Fruit fly (Drosophila melanogaster) whole organism, embryonic: ENCODE data around the gene HDAC4.

Source experiments
- Atf6 ChIP-seq: fragments of 200-800 bp; sonication (Bioruptor generic); IDR thresholded peaks from 2 replicates; pipeline ENCODE4 v1.3.6; 2022; ENCODE audit warnings: missing biosample characterization, missing genetic modification characterization
- BEAF-32 ChIP-seq: fragments of 200-800 bp; sonication (Bioruptor generic); optimal IDR thresholded peaks from 3 replicates; lab custom pipeline; 2017; ENCODE audit warnings: missing biosample characterization, missing genetic modification characterization, mild to moderate bottlenecking, moderate library complexity, missing genetic modification reagents
- CG10209 ChIP-seq: fragments of 200-800 bp; sonication (Bioruptor generic); optimal IDR thresholded peaks from 3 replicates; lab custom pipeline; 2017; ENCODE audit warnings: missing biosample characterization, mild to moderate bottlenecking, missing genetic modification characterization, missing genetic modification reagents
- CG10462 ChIP-seq: fragments of 200-800 bp; sonication (Bioruptor generic); optimal IDR thresholded peaks from 2 replicates; lab custom pipeline; 2016; ENCODE audit warnings: missing biosample characterization, missing genetic modification characterization
- CG11504 ChIP-seq: fragments of 200-800 bp; sonication (Bioruptor generic); optimal IDR thresholded peaks from 3 replicates; lab custom pipeline; 2019; ENCODE audit warnings: missing biosample characterization, mild to moderate bottlenecking, missing genetic modification characterization, moderate library complexity
- CG12104 ChIP-seq: fragments of 200-800 bp; sonication (Bioruptor generic); optimal IDR thresholded peaks from 3 replicates; lab custom pipeline; 2016; ENCODE audit warnings: missing biosample characterization, missing genetic modification characterization
- CG12659 ChIP-seq: fragments of 200-800 bp; sonication (Bioruptor generic); optimal IDR thresholded peaks from 3 replicates; lab custom pipeline; 2017; ENCODE audit warnings: mild to moderate bottlenecking, missing biosample characterization, missing genetic modification reagents, missing genetic modification characterization
- CG1792 ChIP-seq: fragments of 200-800 bp; sonication (Bioruptor generic); optimal IDR thresholded peaks from 2 replicates; lab custom pipeline; 2016; ENCODE audit warnings: missing biosample characterization, missing genetic modification characterization
- CG2678 ChIP-seq: fragments of 200-800 bp; sonication (Bioruptor generic); optimal IDR thresholded peaks from 3 replicates; lab custom pipeline; 2019; ENCODE audit warnings: missing biosample characterization, mild to moderate bottlenecking, missing genetic modification characterization, moderate library complexity
- CG3163 ChIP-seq: fragments of 200-800 bp; sonication (Bioruptor generic); optimal IDR thresholded peaks from 3 replicates; lab custom pipeline; 2016; ENCODE audit warnings: missing biosample characterization, missing genetic modification characterization
- CG3281 ChIP-seq: fragments of 200-800 bp; sonication (Bioruptor generic); optimal IDR thresholded peaks from 3 replicates; lab custom pipeline; 2017; ENCODE audit warnings: missing biosample characterization, mild to moderate bottlenecking, missing genetic modification characterization
- CG34376 ChIP-seq: fragments of 200-800 bp; sonication (Bioruptor generic); optimal IDR thresholded peaks from 2 replicates; lab custom pipeline; 2018; ENCODE audit warnings: missing biosample characterization, mild to moderate bottlenecking, missing genetic modification characterization
- CG4360 ChIP-seq: fragments of 200-800 bp; sonication (Bioruptor generic); IDR thresholded peaks from 2 replicates; pipeline ENCODE4 v1.3.6; 2022; ENCODE audit warnings: missing biosample characterization, missing genetic modification characterization
- CG4820 ChIP-seq: fragments of 200-800 bp; sonication (Bioruptor generic); optimal IDR thresholded peaks from 3 replicates; lab custom pipeline; 2016; ENCODE audit warnings: missing biosample characterization, missing genetic modification characterization
- CG8924 ChIP-seq: fragments of 200-800 bp; optimal IDR thresholded peaks from 3 replicates; lab custom pipeline; 2019; ENCODE audit warnings: missing biosample characterization, mild to moderate bottlenecking, missing genetic modification characterization, moderate library complexity
- Dek ChIP-seq: fragments of 200-800 bp; sonication (Bioruptor generic); optimal IDR thresholded peaks from 3 replicates; lab custom pipeline; 2019; ENCODE audit warnings: missing biosample characterization, mild to moderate bottlenecking, missing genetic modification characterization, moderate library complexity
- GATAe ChIP-seq: fragments of 200-800 bp; sonication (Bioruptor generic); conservative IDR thresholded peaks from 2 replicates; pipeline ENCODE4 v1.3.6; 2022; ENCODE audit warnings: missing biosample characterization, missing genetic modification characterization
- Gug ChIP-seq: fragments of 200-800 bp; sonication (Bioruptor generic); IDR thresholded peaks from 4 replicates; pipeline ENCODE4 v1.3.6; 2022; ENCODE audit warnings: missing biosample characterization, missing genetic modification characterization
- Lim3 ChIP-seq: fragments of 200-800 bp; sonication (Bioruptor generic); IDR thresholded peaks from 2 replicates; pipeline ENCODE4 v1.3.6; 2022; ENCODE audit warnings: missing biosample characterization, missing genetic modification characterization
- MBD-R2 ChIP-seq: fragments of 200-800 bp; sonication (Bioruptor generic); IDR thresholded peaks from 2 replicates; pipeline ENCODE4 v1.3.6; 2022; ENCODE audit warnings: missing biosample characterization, missing genetic modification characterization
- NfI ChIP-seq: fragments of 200-800 bp; sonication (Bioruptor generic); optimal IDR thresholded peaks from 3 replicates; lab custom pipeline; 2018; ENCODE audit warnings: missing biosample characterization, mild to moderate bottlenecking, missing genetic modification characterization, moderate library complexity
- Opbp ChIP-seq: fragments of 200-800 bp; sonication (Bioruptor generic); IDR thresholded peaks from 3 replicates; pipeline ENCODE4 v1.3.6; 2022; ENCODE audit warnings: missing biosample characterization, missing genetic modification characterization; ENCODE audit not compliant: partially characterized antibody
- Pdp1 ChIP-seq, 2 experiments: fragments of 200-800 bp; sonication (Bioruptor generic); optimal IDR thresholded peaks; 3 replicates each; lab custom pipeline; 2016; ENCODE audit warnings: missing biosample characterization in 2 of 2, missing genetic modification characterization in 2 of 2, mild to moderate bottlenecking in 1 of 2, moderate library complexity in 1 of 2
- Scr ChIP-seq: fragments of 200-800 bp; sonication (Bioruptor generic); IDR thresholded peaks from 2 replicates; pipeline ENCODE4 v1.3.6; 2022; ENCODE audit warnings: missing biosample characterization, missing genetic modification characterization; ENCODE audit not compliant: partially characterized antibody
- Taf1 ChIP-seq: fragments of 200-800 bp; sonication (Bioruptor generic); IDR thresholded peaks from 2 replicates; pipeline ENCODE4 v1.3.6; 2022; ENCODE audit warnings: missing biosample characterization, missing genetic modification characterization
- br ChIP-seq: fragments of >200 bp; optimal IDR thresholded peaks from 2 replicates; lab custom pipeline; 2017
- corto ChIP-seq: fragments of 200-800 bp; sonication (Bioruptor generic); optimal IDR thresholded peaks from 2 replicates; lab custom pipeline; 2016; ENCODE audit warnings: missing biosample characterization, mild to moderate bottlenecking, missing genetic modification characterization, moderate library complexity
- emc ChIP-seq: fragments of 200-800 bp; sonication (Bioruptor generic); optimal IDR thresholded peaks from 2 replicates; lab custom pipeline; 2016; ENCODE audit warnings: missing biosample characterization, missing genetic modification characterization
- ewg ChIP-seq: fragments of 200-800 bp; sonication (Bioruptor generic); optimal IDR thresholded peaks from 3 replicates; lab custom pipeline; 2017; ENCODE audit warnings: mild to moderate bottlenecking, missing biosample characterization, missing genetic modification reagents, missing genetic modification characterization
- fu2 ChIP-seq: fragments of 200-800 bp; sonication (Bioruptor generic); optimal IDR thresholded peaks from 2 replicates; lab custom pipeline; 2016; ENCODE audit warnings: missing biosample characterization, missing genetic modification characterization
- grn ChIP-seq: fragments of 200-800 bp; sonication (Bioruptor generic); optimal IDR thresholded peaks from 3 replicates; lab custom pipeline; 2017; ENCODE audit warnings: missing biosample characterization, missing genetic modification characterization
- kay ChIP-seq: fragments of 200-800 bp; sonication (Bioruptor generic); optimal IDR thresholded peaks from 2 replicates; lab custom pipeline; 2016; ENCODE audit warnings: missing biosample characterization, missing genetic modification characterization
- lab ChIP-seq: fragments of 200-800 bp; sonication (Bioruptor generic); optimal IDR thresholded peaks from 3 replicates; lab custom pipeline; 2017; ENCODE audit warnings: missing biosample characterization, missing genetic modification characterization, mild to moderate bottlenecking, moderate library complexity, missing genetic modification reagents
- lilli ChIP-seq: fragments of 200-800 bp; sonication (Bioruptor generic); optimal IDR thresholded peaks from 3 replicates; lab custom pipeline; 2016; ENCODE audit warnings: missing biosample characterization, missing genetic modification characterization
- lola ChIP-seq, 3 experiments: fragments of >200 bp in 2 of 3; fragments of 200-800 bp in 1 of 3; sonication (Bioruptor generic) in 1 of 3; optimal IDR thresholded peaks; 2 replicates each; lab custom pipeline; 2017 to 2019; ENCODE audit warnings: missing biosample characterization in 3 of 3, missing genetic modification characterization in 3 of 3, mild to moderate bottlenecking in 1 of 3, moderate library complexity in 1 of 3
- mirr ChIP-seq: fragments of 200-800 bp; sonication (Bioruptor generic); optimal IDR thresholded peaks from 3 replicates; lab custom pipeline; 2018; ENCODE audit warnings: missing biosample characterization, mild to moderate bottlenecking, missing genetic modification characterization
- otp ChIP-seq: fragments of 200-800 bp; sonication (Bioruptor generic); IDR thresholded peaks from 3 replicates; pipeline ENCODE4, ENCODE4 v1.3.6; 2022; ENCODE audit warnings: missing biosample characterization, missing genetic modification characterization
- row ChIP-seq: fragments of 200-800 bp; sonication (Bioruptor generic); IDR thresholded peaks from 3 replicates; pipeline ENCODE4 v1.3.6; 2022; ENCODE audit warnings: missing biosample characterization, missing genetic modification characterization
- sd ChIP-seq: fragments of 200-800 bp; sonication (Bioruptor generic); optimal IDR thresholded peaks from 3 replicates; lab custom pipeline; 2018; ENCODE audit warnings: missing biosample characterization, mild to moderate bottlenecking, missing genetic modification characterization, moderate library complexity
- sens ChIP-seq: fragments of 200-800 bp; sonication (Bioruptor generic); peaks from one replicate; lab custom pipeline; 2016; ENCODE audit warnings: missing biosample characterization, missing genetic modification characterization
- sisA ChIP-seq: fragments of 200-800 bp; sonication (Bioruptor generic); IDR thresholded peaks from 2 replicates; pipeline ENCODE4 v1.3.6; 2022; ENCODE audit warnings: missing biosample characterization, missing genetic modification characterization
- slbo ChIP-seq: fragments of 200-800 bp; sonication (Bioruptor generic); IDR thresholded peaks from 2 replicates; pipeline ENCODE4 v1.3.6; 2022; ENCODE audit warnings: missing biosample characterization, missing genetic modification characterization
- so ChIP-seq: fragments of 200-800 bp; sonication (Bioruptor generic); IDR thresholded peaks from 3 replicates; pipeline ENCODE4 v1.3.6; 2022; ENCODE audit warnings: missing biosample characterization, missing genetic modification characterization
- sqz ChIP-seq: fragments of 200-800 bp; sonication (Bioruptor generic); optimal IDR thresholded peaks from 3 replicates; lab custom pipeline; 2018; ENCODE audit warnings: missing biosample characterization, mild to moderate bottlenecking, missing genetic modification characterization
- sug ChIP-seq: fragments of 200-800 bp; optimal IDR thresholded peaks from 2 replicates; lab custom pipeline; 2019; ENCODE audit warnings: missing biosample characterization, mild to moderate bottlenecking, missing genetic modification characterization, moderate library complexity
- unpg ChIP-seq: fragments of 200-800 bp; sonication (Bioruptor generic); optimal IDR thresholded peaks from 3 replicates; lab custom pipeline; 2018; ENCODE audit warnings: missing biosample characterization, mild to moderate bottlenecking, missing genetic modification characterization, moderate library complexity
- wor ChIP-seq: fragments of 200-800 bp; sonication (Bioruptor generic); IDR thresholded peaks from 2 replicates; pipeline ENCODE4 v1.3.6; 2022; ENCODE audit warnings: missing biosample characterization, missing genetic modification characterization
- zfh2 ChIP-seq: fragments of 200-800 bp; sonication (Bioruptor generic); optimal IDR thresholded peaks from 2 replicates; lab custom pipeline; 2016; ENCODE audit warnings: missing biosample characterization, missing genetic modification characterization

The HDAC4 gene

dm6 chrX:13254442-13254841, 31.0 kb downstream of the HDAC4 start (continued):
- TF ChIP-seq sug (tag; lab: Kevin White, UChicago): peak; percentile 47
- peak; percentile 8 for TF ChIP-seq mirr (GFP tag; lab: Kevin White, UChicago)
- TF ChIP-seq Pdp1 (GFP tag; optimal IDR thresholded peaks at IDR 0.05; lab: Kevin White, UChicago): peak in 1 of 2 experiments; percentile 62
- peak; percentile 20 for TF ChIP-seq CG3281 (GFP tag; lab: Kevin White, UChicago)
- TF ChIP-seq row (GFP tag; lab: Robert Waterston, UW): no peak
- TF ChIP-seq grn (GFP tag; lab: Kevin White, UChicago): peak; percentile 20
- peak; percentile 82 for TF ChIP-seq sd (tag; lab: Kevin White, UChicago)
- peak; percentile 6 for TF ChIP-seq sens (GFP tag; lab: Kevin White, UChicago)
- no peak for TF ChIP-seq lilli (GFP tag; lab: Kevin White, UChicago)
- no peak for TF ChIP-seq MBD-R2 (GFP tag; lab: Robert Waterston, UW)
- no peak for TF ChIP-seq Lim3 (GFP tag; lab: Robert Waterston, UW)
- TF ChIP-seq CG34376 (GFP tag; lab: Kevin White, UChicago): peak; percentile 43
- no peak for TF ChIP-seq CG3163
- TF ChIP-seq lab (GFP tag; lab: Kevin White, UChicago): peak; percentile 9
- TF ChIP-seq CG12659 (GFP tag; lab: Kevin White, UChicago): peak; percentile 7
- TF ChIP-seq unpg: no peak
- peak; percentile 16 for TF ChIP-seq sqz
- peak; percentile 3 for TF ChIP-seq CG10462 (GFP tag; lab: Kevin White, UChicago)

DNA sequence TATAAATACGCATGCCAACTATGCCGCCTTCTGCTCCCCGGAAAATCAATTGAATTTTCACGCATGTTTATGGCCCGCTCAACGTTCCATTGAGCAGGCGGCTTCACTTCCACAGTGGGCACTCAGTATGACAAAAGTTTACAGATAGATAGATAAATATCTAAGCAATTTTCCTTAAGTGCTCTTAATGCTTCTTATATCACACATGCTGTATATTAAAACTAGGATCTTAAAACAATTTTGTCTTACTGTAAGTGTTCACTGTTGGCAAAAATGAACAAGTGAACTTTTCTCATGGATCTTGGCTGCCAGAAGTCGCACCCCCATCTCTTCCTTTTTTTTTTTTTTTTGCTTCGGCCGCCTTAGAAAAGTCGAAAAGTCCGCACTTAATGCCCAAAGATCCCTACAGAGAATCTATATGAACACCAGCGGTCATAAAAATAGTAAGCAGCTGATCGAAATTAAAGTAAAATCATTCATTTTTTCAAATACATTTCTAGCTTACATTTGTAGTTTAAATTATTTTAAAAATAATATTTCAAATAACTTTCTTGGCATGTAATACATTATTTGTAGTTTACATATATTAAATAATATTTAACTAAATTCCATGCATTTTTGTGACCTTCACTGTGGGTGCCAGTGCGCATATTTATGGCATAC, 32.2 kb downstream of the HDAC4 start:
- TF ChIP-seq Pdp1 (GFP tag; optimal IDR thresholded peaks at IDR 0.05; lab: Kevin White, UChicago): peak; percentile 10 to 50
- TF ChIP-seq Taf1: peak; percentile 14; the same call in 1 of the 2 replicates
- TF ChIP-seq CG12659 (GFP tag; lab: Kevin White, UChicago): peak; percentile 18
- 0 out of 2 replicates have a peak, but pooled peaks have one; percentile 12 for TF ChIP-seq Atf6 (GFP tag; lab: Robert Waterston, UW)
- TF ChIP-seq lab (GFP tag; lab: Kevin White, UChicago): peak; percentile 18
- TF ChIP-seq slbo (GFP tag; lab: Robert Waterston, UW): peak; percentile 68
- TF ChIP-seq lola (GFP tag; optimal IDR thresholded peaks at IDR 0.05; lab: Kevin White, UChicago): no peak
- TF ChIP-seq CG3163: peak; percentile 8
- TF ChIP-seq otp (GFP tag; lab: Robert Waterston, UW): no peak
- no peak for TF ChIP-seq GATAe (GFP tag; lab: Robert Waterston, UW)
- no peak for TF ChIP-seq corto (GFP tag; lab: Kevin White, UChicago)
- TF ChIP-seq Scr (GFP tag; lab: Robert Waterston, UW): no peak
- TF ChIP-seq CG4360 (GFP tag; lab: Robert Waterston, UW): no peak
- 0 out of 2 replicates have a peak, but pooled peaks have one; percentile 20 for TF ChIP-seq wor (GFP tag; lab: Robert Waterston, UW)
- no peak for TF ChIP-seq BEAF-32
- peak; percentile 63 for TF ChIP-seq CG11504 (tag; lab: Kevin White, UChicago)
- TF ChIP-seq ewg (GFP tag; lab: Kevin White, UChicago): peak; percentile 28
- TF ChIP-seq zfh2 (GFP tag; lab: Kevin White, UChicago): peak; percentile 27
- TF ChIP-seq CG8924: peak; percentile 49
- TF ChIP-seq CG10209 (GFP tag; lab: Kevin White, UChicago): peak; percentile 20
- TF ChIP-seq kay (GFP tag; lab: Kevin White, UChicago): no peak
- TF ChIP-seq CG12104 (GFP tag; lab: Kevin White, UChicago): no peak
- peak; percentile 12 for TF ChIP-seq CG4820 (GFP tag; lab: Kevin White, UChicago)
- TF ChIP-seq so: no peak
- no peak for TF ChIP-seq mirr (GFP tag; lab: Kevin White, UChicago)
- TF ChIP-seq Gug (GFP tag; lab: Robert Waterston, UW): peak; percentile 30; the same call in 1 of the 4 replicates
- TF ChIP-seq Dek (tag; lab: Kevin White, UChicago): peak; percentile 12
- no peak for TF ChIP-seq Opbp
- TF ChIP-seq emc (GFP tag; lab: Kevin White, UChicago): no peak
- no peak for TF ChIP-seq br
- peak; percentile 56 for TF ChIP-seq CG2678 (tag; lab: Kevin White, UChicago)
- TF ChIP-seq NfI: peak; percentile 17
- peak; percentile 49 for TF ChIP-seq fu2 (GFP tag; lab: Kevin White, UChicago)
- peak; percentile 65 for TF ChIP-seq sisA (GFP tag; lab: Robert Waterston, UW)
- TF ChIP-seq CG1792 (GFP tag; lab: Kevin White, UChicago): peak; percentile 24
